Fruit fly (Drosophila melanogaster) whole organism, prepupa: ENCODE data around the gene CG33687.
A peak's percentile ranks its signal among the peaks of the same experiment; 100 is the strongest.

ENCODE experiments used
- CG10669 ChIP-seq: fragments of 200-800 bp; sonication (Bioruptor generic); optimal IDR thresholded peaks from 3 replicates; lab custom pipeline; 2018; ENCODE audit warnings: missing biosample characterization, mild to moderate bottlenecking, missing genetic modification characterization, moderate library complexity
- CG11294 ChIP-seq: fragments of 200-800 bp; sonication (Bioruptor generic); IDR thresholded peaks from 2 replicates; pipeline ENCODE4 v1.3.6; 2022; ENCODE audit warnings: missing biosample characterization, missing genetic modification characterization
- CG11902 ChIP-seq: fragments of 200-800 bp; sonication (Bioruptor generic); optimal IDR thresholded peaks from 3 replicates; lab custom pipeline; 2016; ENCODE audit warnings: missing biosample characterization, missing genetic modification characterization
- CG15336 ChIP-seq: fragments of 200-800 bp; sonication (Bioruptor generic); IDR thresholded peaks from 2 replicates; pipeline ENCODE4 v1.3.6; 2022; ENCODE audit warnings: missing biosample characterization, missing genetic modification characterization
- CG16779 ChIP-seq: fragments of 200-800 bp; sonication (Bioruptor generic); optimal IDR thresholded peaks from 3 replicates; lab custom pipeline; 2017; ENCODE audit warnings: missing biosample characterization, mild to moderate bottlenecking, missing genetic modification characterization
- CG3032 ChIP-seq: fragments of 200-800 bp; optimal IDR thresholded peaks from 2 replicates; lab custom pipeline; 2019; ENCODE audit warnings: missing biosample characterization, mild to moderate bottlenecking, missing genetic modification characterization, moderate library complexity
- CG34406 ChIP-seq: fragments of 200-800 bp; sonication (Bioruptor generic); optimal IDR thresholded peaks from 3 replicates; lab custom pipeline; 2016; ENCODE audit warnings: missing biosample characterization, missing genetic modification characterization
- CG3919 ChIP-seq: fragments of 200-800 bp; sonication (Bioruptor generic); optimal IDR thresholded peaks from 3 replicates; lab custom pipeline; 2016; ENCODE audit warnings: missing biosample characterization, missing genetic modification characterization
- CG4318 ChIP-seq: fragments of 200-800 bp; sonication (Bioruptor generic); optimal IDR thresholded peaks from 3 replicates; lab custom pipeline; 2017; ENCODE audit warnings: missing biosample characterization, mild to moderate bottlenecking, missing genetic modification characterization
- CG6163 ChIP-seq: fragments of 200-800 bp; sonication (Bioruptor generic); IDR thresholded peaks from 3 replicates; pipeline ENCODE4 v1.3.6; 2022; ENCODE audit warnings: missing biosample characterization, missing genetic modification characterization
- CG6276 ChIP-seq: fragments of 200-800 bp; sonication (Bioruptor generic); optimal IDR thresholded peaks from 2 replicates; lab custom pipeline; 2017; ENCODE audit warnings: missing biosample characterization, mild to moderate bottlenecking, missing genetic modification characterization
- CG6792 ChIP-seq: fragments of 200-800 bp; sonication (Bioruptor generic); optimal IDR thresholded peaks from 3 replicates; lab custom pipeline; 2016; ENCODE audit warnings: missing biosample characterization, missing genetic modification characterization
- CG6808 ChIP-seq: fragments of 200-800 bp; sonication (Bioruptor generic); optimal IDR thresholded peaks from 3 replicates; lab custom pipeline; 2017; ENCODE audit warnings: missing biosample characterization, missing genetic modification characterization, mild to moderate bottlenecking, moderate library complexity, missing genetic modification reagents
- CG6854 ChIP-seq: fragments of 200-800 bp; sonication (Bioruptor generic); optimal IDR thresholded peaks from 2 replicates; lab custom pipeline; 2017; ENCODE audit warnings: missing biosample characterization, mild to moderate bottlenecking, missing genetic modification characterization
- CG7368 ChIP-seq: fragments of 200-800 bp; sonication (Bioruptor generic); optimal IDR thresholded peaks from 3 replicates; lab custom pipeline; 2016; ENCODE audit warnings: missing biosample characterization, missing genetic modification characterization
- CG8119 ChIP-seq: fragments of 200-800 bp; sonication (Bioruptor generic); IDR thresholded peaks from 3 replicates; pipeline ENCODE4 v1.3.6; 2022; ENCODE audit warnings: missing biosample characterization, missing genetic modification characterization
- CG9139 ChIP-seq: fragments of 200-800 bp; sonication (Bioruptor generic); optimal IDR thresholded peaks from 3 replicates; lab custom pipeline; 2017; ENCODE audit warnings: missing biosample characterization, mild to moderate bottlenecking, missing genetic modification characterization
- Eip75B ChIP-seq: fragments of 200-800 bp; sonication (Bioruptor generic); optimal IDR thresholded peaks from 3 replicates; lab custom pipeline; 2016; ENCODE audit warnings: missing biosample characterization, missing genetic modification characterization
- Eip78C ChIP-seq: fragments of 200-800 bp; sonication (Bioruptor generic); peaks from one replicate; lab custom pipeline; 2016; ENCODE audit warnings: missing biosample characterization, missing genetic modification characterization
- Eip93F ChIP-seq: fragments of 200-800 bp; sonication (Bioruptor generic); optimal IDR thresholded peaks from 2 replicates; lab custom pipeline; 2016; ENCODE audit warnings: missing biosample characterization, mild to moderate bottlenecking, missing genetic modification characterization
- Ets21C ChIP-seq: fragments of 200-800 bp; sonication (Bioruptor generic); optimal IDR thresholded peaks from 3 replicates; lab custom pipeline; 2016; ENCODE audit warnings: missing biosample characterization, missing genetic modification characterization
- Ets96B ChIP-seq: fragments of 200-800 bp; optimal IDR thresholded peaks from 2 replicates; lab custom pipeline; 2019; ENCODE audit warnings: missing biosample characterization, mild to moderate bottlenecking, missing genetic modification characterization, moderate library complexity
- Gug ChIP-seq: fragments of 200-800 bp; sonication (Bioruptor generic); IDR thresholded peaks from 2 replicates; pipeline ENCODE4 v1.3.6; 2022; ENCODE audit warnings: missing biosample characterization, missing genetic modification characterization
- Hr4 ChIP-seq: fragments of 200-800 bp; sonication (Bioruptor generic); optimal IDR thresholded peaks from 3 replicates; lab custom pipeline; 2016; ENCODE audit warnings: missing biosample characterization, missing genetic modification characterization
- Met ChIP-seq: fragments of 200-800 bp; sonication (Bioruptor generic); optimal IDR thresholded peaks from 3 replicates; lab custom pipeline; 2016; ENCODE audit warnings: missing biosample characterization, missing genetic modification characterization
- Smox ChIP-seq: fragments of 200-800 bp; sonication (Bioruptor generic); optimal IDR thresholded peaks from 3 replicates; lab custom pipeline; 2016; ENCODE audit warnings: missing biosample characterization, missing genetic modification characterization
- Sox102F ChIP-seq: fragments of 200-800 bp; sonication (Bioruptor generic); optimal IDR thresholded peaks from 2 replicates; lab custom pipeline; 2016; ENCODE audit warnings: missing biosample characterization, mild to moderate bottlenecking, missing genetic modification characterization
- Sox14 ChIP-seq: fragments of 200-800 bp; sonication (Bioruptor generic); optimal IDR thresholded peaks from 3 replicates; lab custom pipeline; 2016; ENCODE audit warnings: missing biosample characterization, missing genetic modification characterization
- Sox15 ChIP-seq: fragments of 200-800 bp; sonication (Bioruptor generic); optimal IDR thresholded peaks from 3 replicates; lab custom pipeline; 2016; ENCODE audit warnings: missing biosample characterization, missing genetic modification characterization
- achi ChIP-seq: fragments of 200-800 bp; sonication (Bioruptor generic); optimal IDR thresholded peaks from 3 replicates; lab custom pipeline; 2016; ENCODE audit warnings: missing biosample characterization, missing genetic modification characterization
- cyc ChIP-seq: fragments of 200-800 bp; sonication (Bioruptor generic); optimal IDR thresholded peaks from 3 replicates; lab custom pipeline; 2016; ENCODE audit warnings: missing biosample characterization, missing genetic modification characterization
- dac ChIP-seq: fragments of 200-800 bp; sonication (Bioruptor generic); optimal IDR thresholded peaks from 2 replicates; lab custom pipeline; 2017; ENCODE audit warnings: missing biosample characterization, mild to moderate bottlenecking, missing genetic modification characterization
- dsx ChIP-seq: fragments of 200-800 bp; optimal IDR thresholded peaks from 3 replicates; lab custom pipeline; 2019; ENCODE audit warnings: missing biosample characterization, mild to moderate bottlenecking, missing genetic modification characterization, moderate library complexity; ENCODE audit not compliant: poor library complexity, severe bottlenecking
- eg ChIP-seq: fragments of 200-800 bp; sonication (Bioruptor generic); IDR thresholded peaks from 3 replicates; pipeline ENCODE4 v1.3.6; 2022; ENCODE audit warnings: missing biosample characterization, missing genetic modification characterization
- esn ChIP-seq: fragments of 200-800 bp; sonication (Bioruptor generic); optimal IDR thresholded peaks from 2 replicates; lab custom pipeline; 2016; ENCODE audit warnings: missing biosample characterization, mild to moderate bottlenecking, missing genetic modification characterization, moderate library complexity
- fd59A ChIP-seq: fragments of 200-800 bp; sonication (Bioruptor generic); optimal IDR thresholded peaks from 2 replicates; lab custom pipeline; 2017; ENCODE audit warnings: missing biosample characterization, mild to moderate bottlenecking, missing genetic modification characterization, missing genetic modification reagents
- fd85E ChIP-seq: fragments of 200-800 bp; sonication (Bioruptor generic); optimal IDR thresholded peaks from 3 replicates; lab custom pipeline; 2016; ENCODE audit warnings: missing biosample characterization, missing genetic modification characterization
- fkh ChIP-seq: fragments of 200-800 bp; sonication (Bioruptor generic); optimal IDR thresholded peaks from 3 replicates; lab custom pipeline; 2017; ENCODE audit warnings: missing biosample characterization, mild to moderate bottlenecking, missing genetic modification characterization, moderate library complexity
- lz ChIP-seq: fragments of 200-800 bp; sonication (Bioruptor generic); optimal IDR thresholded peaks from 3 replicates; lab custom pipeline; 2016; ENCODE audit warnings: missing biosample characterization, missing genetic modification characterization
- net ChIP-seq: fragments of 200-800 bp; sonication (Bioruptor generic); optimal IDR thresholded peaks from 3 replicates; lab custom pipeline; 2016; ENCODE audit warnings: missing biosample characterization, missing genetic modification characterization
- salr ChIP-seq, 2 experiments: fragments of 200-800 bp; sonication (Bioruptor generic); optimal IDR thresholded peaks; 3 replicates each; lab custom pipeline; 2016 to 2018; ENCODE audit warnings: missing biosample characterization in 2 of 2, missing genetic modification characterization in 2 of 2, mild to moderate bottlenecking in 1 of 2
- spab ChIP-seq: fragments of 200-800 bp; sonication (Bioruptor generic); optimal IDR thresholded peaks from 2 replicates; lab custom pipeline; 2017; ENCODE audit warnings: missing biosample characterization, mild to moderate bottlenecking, missing genetic modification characterization, missing genetic modification reagents
- ss ChIP-seq, 2 experiments: fragments of 200-800 bp; sonication (Bioruptor generic); optimal IDR thresholded peaks; 2 replicates in 1 of 2; 3 replicates in 1 of 2; lab custom pipeline; 2017 to 2018; ENCODE audit warnings: mild to moderate bottlenecking in 2 of 2, missing biosample characterization in 2 of 2, missing genetic modification characterization in 2 of 2, moderate library complexity in 1 of 2
- svp ChIP-seq: fragments of 200-800 bp; sonication (Bioruptor generic); peaks from one replicate; lab custom pipeline; 2016; ENCODE audit warnings: missing biosample characterization, missing genetic modification characterization
- topi ChIP-seq: fragments of 200-800 bp; sonication (Bioruptor generic); optimal IDR thresholded peaks from 3 replicates; lab custom pipeline; 2016; ENCODE audit warnings: missing biosample characterization, missing genetic modification characterization

Gene CG33687

DNA sequence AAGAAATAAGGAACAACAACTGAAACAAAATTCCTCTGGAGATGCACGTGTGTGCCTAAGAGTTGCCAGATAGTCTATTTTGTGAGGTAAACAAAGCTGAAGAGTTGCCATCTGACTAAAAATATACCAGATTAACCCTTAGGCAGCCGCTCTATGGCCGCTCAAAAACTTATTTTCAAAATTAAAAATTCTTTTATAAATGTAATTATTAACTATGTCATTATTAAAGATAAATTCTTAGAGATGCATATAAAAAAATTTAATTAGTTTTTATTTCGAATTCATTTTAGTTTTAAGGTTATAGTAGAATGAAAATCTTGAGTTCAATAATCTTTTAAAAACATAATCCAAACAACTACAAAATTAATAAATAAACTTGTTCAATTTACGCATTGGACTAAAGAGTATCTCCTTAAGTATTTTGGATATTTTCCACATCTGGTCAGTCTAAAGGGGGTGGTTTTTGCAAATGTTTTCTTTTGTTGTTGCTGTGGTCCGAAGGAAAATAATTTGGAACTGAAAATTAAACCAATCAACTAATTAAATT, 31.1 kb downstream of the CG33687 start, which contains the start of gene Tmx3 (continued):
- peak; percentile 83 for TF ChIP-seq esn (GFP tag; lab: Kevin White, UChicago)
- TF ChIP-seq Eip78C (GFP tag; lab: Kevin White, UChicago) = peak; percentile 92
- TF ChIP-seq CG6163 (GFP tag; lab: Robert Waterston, UW) = peak; percentile 93; the same call in 2 of the 3 replicates
- TF ChIP-seq CG6808 (GFP tag; lab: Kevin White, UChicago) = peak; percentile 53
- no peak for TF ChIP-seq CG16779
- TF ChIP-seq salr (GFP tag; optimal IDR thresholded peaks at IDR 0.05; lab: Kevin White, UChicago) = peak; percentile 50 to 87
- peak; percentile 75 for TF ChIP-seq net
- TF ChIP-seq CG11294 (GFP tag; lab: Robert Waterston, UW) = peak; percentile 87
- TF ChIP-seq achi (GFP tag; lab: Kevin White, UChicago) = peak; percentile 78
- peak; percentile 85 for TF ChIP-seq CG15336
- TF ChIP-seq CG7368 (GFP tag; lab: Kevin White, UChicago) = peak; percentile 39
- TF ChIP-seq Met (GFP tag; lab: Kevin White, UChicago) = peak; percentile 76
- TF ChIP-seq Smox (GFP tag; lab: Kevin White, UChicago) = no peak
- peak; percentile 74 for TF ChIP-seq Hr4 (GFP tag; lab: Kevin White, UChicago)
- peak; percentile 67 for TF ChIP-seq Eip75B
- TF ChIP-seq lz = peak; percentile 79
- peak; percentile 58 for TF ChIP-seq Sox102F
- no peak for TF ChIP-seq CG6854 (GFP tag; lab: Kevin White, UChicago)
- TF ChIP-seq Gug (GFP tag; lab: Robert Waterston, UW) = peak; percentile 89
- peak; percentile 82 for TF ChIP-seq CG34406 (GFP tag; lab: Kevin White, UChicago)
- no peak for TF ChIP-seq CG4318 (GFP tag; lab: Kevin White, UChicago)
- TF ChIP-seq CG8119 (GFP tag; lab: Robert Waterston, UW) = peak; percentile 84; the same call in 2 of the 3 replicates
- TF ChIP-seq CG6276 = no peak
- TF ChIP-seq fd85E (GFP tag; lab: Kevin White, UChicago) = no peak
- TF ChIP-seq Ets21C (GFP tag; lab: Kevin White, UChicago) = peak; percentile 60
- TF ChIP-seq topi (GFP tag; lab: Kevin White, UChicago) = peak; percentile 72
- no peak for TF ChIP-seq CG9139
- peak; percentile 74 for TF ChIP-seq cyc (GFP tag; lab: Kevin White, UChicago)
- no peak for TF ChIP-seq spab
- peak; percentile 74 for TF ChIP-seq Sox15 (GFP tag; lab: Kevin White, UChicago)
- peak; percentile 83 for TF ChIP-seq dsx (GFP tag; lab: Kevin White, UChicago)
- no peak; the same call in 1 of the 3 replicates for TF ChIP-seq eg (GFP tag; lab: Robert Waterston, UW)
- peak; percentile 98 for TF ChIP-seq fkh
- TF ChIP-seq CG10669 = peak; percentile 71
- TF ChIP-seq Eip93F (GFP tag; lab: Kevin White, UChicago) = peak; percentile 29
- peak; percentile 64 for TF ChIP-seq CG11902 (GFP tag; lab: Kevin White, UChicago)
- TF ChIP-seq, all 60 proteins: peak for 47

- peak; percentile 60 for TF ChIP-seq Eip78C (GFP tag; lab: Kevin White, UChicago)
- TF ChIP-seq topi (GFP tag; lab: Kevin White, UChicago) = peak; percentile 7
- no peak for TF ChIP-seq CG3919 (GFP tag; lab: Kevin White, UChicago)
- TF ChIP-seq CG34406 (GFP tag; lab: Kevin White, UChicago) = no peak
- peak; percentile 88 for TF ChIP-seq fkh
- peak; percentile 11 for TF ChIP-seq CG10669
- peak; percentile 85 for TF ChIP-seq svp (GFP tag; lab: Kevin White, UChicago)
- peak in 1 of 2 experiments; percentile 2 for TF ChIP-seq salr (GFP tag; optimal IDR thresholded peaks at IDR 0.05; lab: Kevin White, UChicago)
- TF ChIP-seq esn (GFP tag; lab: Kevin White, UChicago) = peak; percentile 18
- TF ChIP-seq CG6792 = no peak
- no peak for TF ChIP-seq dac (GFP tag; lab: Kevin White, UChicago)
- peak; percentile 56 for TF ChIP-seq CG3032 (tag; lab: Kevin White, UChicago)
- no peak for TF ChIP-seq fd59A (GFP tag; lab: Kevin White, UChicago)
- TF ChIP-seq Eip75B = peak; percentile 7
- TF ChIP-seq ss (GFP tag; optimal IDR thresholded peaks at IDR 0.05; lab: Kevin White, UChicago) = peak; percentile 11 to 26
- TF ChIP-seq Sox14 (GFP tag; lab: Kevin White, UChicago) = peak; percentile 77
- no peak for TF ChIP-seq Ets21C (GFP tag; lab: Kevin White, UChicago)
- TF ChIP-seq dsx (GFP tag; lab: Kevin White, UChicago) = peak; percentile 48
- TF ChIP-seq Ets96B (tag; lab: Kevin White, UChicago) = peak; percentile 17
- no peak for TF ChIP-seq Met (GFP tag; lab: Kevin White, UChicago)
- no peak for TF ChIP-seq CG9139
- peak; percentile 24 for TF ChIP-seq CG6808 (GFP tag; lab: Kevin White, UChicago)
Observed at dm6 chr3L:16231857-16232256, 34.2 kb downstream of the CG33687 start, which contains the start of the genes PDCD-5 and MED10. TSS of gene PDCD-5 (minus strand) at chr3L:16232038. TSS of gene MED10 (plus strand) at chr3L:16232084.
